Fruit fly (Drosophila melanogaster) whole organism, wandering third instar larva: Measurements from ENCODE around the gene CG3566.
A peak's percentile ranks its signal among the peaks of the same experiment; 100 is the strongest.

Experiments
- Abd-B ChIP-seq: fragments of >200 bp; optimal IDR thresholded peaks from 2 replicates; lab custom pipeline; 2017; ENCODE audit warnings: missing biosample characterization, missing genetic modification characterization
- CG32264 ChIP-seq: fragments of 200-800 bp; sonication (Bioruptor generic); optimal IDR thresholded peaks from 2 replicates; lab custom pipeline; 2016; ENCODE audit warnings: missing biosample characterization, missing genetic modification characterization
- CrebA ChIP-seq: fragments of 200-800 bp; sonication (Bioruptor generic); optimal IDR thresholded peaks from 2 replicates; lab custom pipeline; 2016; ENCODE audit warnings: missing biosample characterization, mild to moderate bottlenecking, missing genetic modification characterization, borderline replicate concordance
- Dif ChIP-seq: fragments of 200-275, 200-300 bp; sonication (Bioruptor generic); optimal IDR thresholded peaks from 2 replicates; lab custom pipeline; 2018; ENCODE audit warnings: missing biosample characterization, missing genetic modification characterization; ENCODE audit not compliant: partially characterized antibody
- HLH106 ChIP-seq: fragments of 200-800 bp; optimal IDR thresholded peaks from 3 replicates; lab custom pipeline; 2019; ENCODE audit warnings: missing biosample characterization, mild to moderate bottlenecking, missing genetic modification characterization, moderate library complexity
- Hnf4 ChIP-seq: fragments of 200-800 bp; sonication (Bioruptor generic); optimal IDR thresholded peaks from 2 replicates; lab custom pipeline; 2016; ENCODE audit warnings: missing biosample characterization, mild to moderate bottlenecking, missing genetic modification characterization
- Hr78 ChIP-seq: fragments of >200 bp; optimal IDR thresholded peaks from 2 replicates; lab custom pipeline; 2017; ENCODE audit warnings: missing biosample characterization, missing genetic modification characterization
- Hr83 ChIP-seq: fragments of 200-300 bp; sonication (Bioruptor generic); optimal IDR thresholded peaks from 2 replicates; lab custom pipeline; 2016; ENCODE audit warnings: missing biosample characterization, mild to moderate bottlenecking, missing genetic modification characterization, moderate library complexity; ENCODE audit not compliant: poor library complexity, severe bottlenecking
- Jra ChIP-seq: sonication (Bioruptor generic); optimal IDR thresholded peaks from 2 replicates; lab custom pipeline; 2016; ENCODE audit warnings: missing biosample characterization, missing genetic modification characterization
- Mio ChIP-seq: sonication (Bioruptor generic); optimal IDR thresholded peaks from 2 replicates; lab custom pipeline; 2016; ENCODE audit warnings: missing biosample characterization, missing genetic modification characterization
- N ChIP-seq: fragments of >200 bp; optimal IDR thresholded peaks from 2 replicates; lab custom pipeline; 2018; ENCODE audit warnings: missing biosample characterization, missing external identifiers, missing genetic modification characterization
- OdsH ChIP-seq: fragments of 200-800 bp; sonication (Bioruptor generic); optimal IDR thresholded peaks from 2 replicates; lab custom pipeline; 2016; ENCODE audit warnings: missing biosample characterization, mild to moderate bottlenecking, missing genetic modification characterization
- Rel ChIP-seq, 2 experiments: fragments of 200-800 bp; sonication (Bioruptor generic) in 1 of 2; optimal IDR thresholded peaks; 2 replicates in 1 of 2; 3 replicates in 1 of 2; lab custom pipeline; 2016 to 2019; ENCODE audit warnings: mild to moderate bottlenecking in 2 of 2, missing biosample characterization in 2 of 2, missing genetic modification characterization in 2 of 2, moderate library complexity in 1 of 2
- Vsx2 ChIP-seq: fragments of 200-300, 225-300 bp; sonication (Bioruptor generic); optimal IDR thresholded peaks from 2 replicates; lab custom pipeline; 2018; ENCODE audit warnings: missing biosample characterization, missing genetic modification characterization; ENCODE audit not compliant: partially characterized antibody
- br ChIP-seq: fragments of 200-800 bp; sonication (Bioruptor generic); optimal IDR thresholded peaks from 2 replicates; lab custom pipeline; 2016; ENCODE audit warnings: missing biosample characterization, missing genetic modification characterization
- brk ChIP-seq: fragments of 200-800 bp; sonication (Bioruptor generic); optimal IDR thresholded peaks from 2 replicates; lab custom pipeline; 2016; ENCODE audit warnings: missing biosample characterization, mild to moderate bottlenecking, missing genetic modification characterization
- dl ChIP-seq, 2 experiments: fragments of 175-275, 200-275 bp in 1 of 2; fragments of 200-275 bp in 1 of 2; sonication (Bioruptor generic); optimal IDR thresholded peaks; lab custom pipeline; 2018; ENCODE audit warnings: mild to moderate bottlenecking in 2 of 2, missing biosample characterization in 2 of 2, missing genetic modification characterization in 2 of 2, moderate library complexity in 2 of 2; ENCODE audit not compliant: partially characterized antibody in 2 of 2, insufficient read depth in 1 of 2
- dmrt93B ChIP-seq: fragments of 200-800 bp; sonication (Bioruptor generic); optimal IDR thresholded peaks from 2 replicates; lab custom pipeline; 2018; ENCODE audit warnings: missing biosample characterization, mild to moderate bottlenecking, missing genetic modification characterization
- dsf ChIP-seq: sonication (Bioruptor generic); optimal IDR thresholded peaks from 2 replicates; lab custom pipeline; 2016; ENCODE audit warnings: missing biosample characterization, missing genetic modification characterization, borderline replicate concordance
- foxo ChIP-seq, 2 experiments: fragments of 200-800 bp; sonication (Bioruptor generic); optimal IDR thresholded peaks; 2 replicates in 1 of 2; 3 replicates in 1 of 2; lab custom pipeline; 2016 to 2017; ENCODE audit warnings: missing biosample characterization in 2 of 2, missing genetic modification characterization in 2 of 2
- fru ChIP-seq: fragments of 200-800 bp; sonication (Bioruptor generic); optimal IDR thresholded peaks from 3 replicates; lab custom pipeline; 2016; ENCODE audit warnings: missing biosample characterization, mild to moderate bottlenecking, missing genetic modification characterization
- h ChIP-seq: fragments of 200-800 bp; sonication (Bioruptor generic); optimal IDR thresholded peaks from 3 replicates; lab custom pipeline; 2016; ENCODE audit warnings: missing biosample characterization, mild to moderate bottlenecking, missing genetic modification characterization
- lola ChIP-seq: fragments of >200 bp; optimal IDR thresholded peaks from 2 replicates; lab custom pipeline; 2017; ENCODE audit warnings: missing biosample characterization, missing genetic modification characterization
- pan ChIP-seq: fragments of >200 bp; optimal IDR thresholded peaks from 2 replicates; lab custom pipeline; 2017
- psq ChIP-seq: fragments of 200-800 bp; sonication (Bioruptor generic); optimal IDR thresholded peaks from 3 replicates; lab custom pipeline; 2017; ENCODE audit warnings: missing biosample characterization, mild to moderate bottlenecking, missing genetic modification characterization, moderate library complexity
- rgr ChIP-seq: fragments of 200-800 bp; sonication (Bioruptor generic); optimal IDR thresholded peaks from 3 replicates; lab custom pipeline; 2016; ENCODE audit warnings: missing biosample characterization, mild to moderate bottlenecking, missing genetic modification characterization
- sage ChIP-seq: fragments of 200-800 bp; sonication (Bioruptor generic); optimal IDR thresholded peaks from 2 replicates; lab custom pipeline; 2016; ENCODE audit warnings: missing biosample characterization, mild to moderate bottlenecking, missing genetic modification characterization
- sv ChIP-seq: fragments of 200-800 bp; sonication (Bioruptor generic); optimal IDR thresholded peaks from 3 replicates; lab custom pipeline; 2016; ENCODE audit warnings: missing biosample characterization, missing genetic modification characterization
- tai ChIP-seq: sonication (Bioruptor generic); optimal IDR thresholded peaks from 2 replicates; lab custom pipeline; 2016; ENCODE audit warnings: missing biosample characterization, missing genetic modification characterization
- usp ChIP-seq: fragments of >200 bp; optimal IDR thresholded peaks from 2 replicates; lab custom pipeline; 2017; ENCODE audit warnings: missing biosample characterization, missing genetic modification characterization
- woc ChIP-seq: sonication (Bioruptor generic); optimal IDR thresholded peaks from 2 replicates; lab custom pipeline; 2016; ENCODE audit warnings: missing biosample characterization, mild to moderate bottlenecking, missing genetic modification characterization

The CG3566 gene

DNA sequence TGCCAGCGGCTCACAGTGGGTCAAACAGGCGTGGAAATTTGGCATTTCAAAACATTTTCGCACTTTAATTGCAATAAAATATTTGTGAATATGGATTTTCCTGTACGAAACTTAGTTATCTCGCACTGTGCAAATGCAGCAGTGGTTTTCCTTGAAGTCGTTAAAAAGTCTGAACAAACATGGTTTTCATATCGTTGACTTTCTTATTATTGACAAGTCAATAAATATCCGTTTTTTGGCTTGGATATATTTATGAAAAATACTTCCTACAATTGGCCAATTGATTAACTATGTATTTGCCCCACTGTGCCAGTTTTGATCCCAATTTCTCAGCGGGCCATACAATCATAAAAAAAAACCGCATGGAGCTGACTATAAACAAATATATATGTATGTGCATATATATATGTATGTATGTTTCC is 11.1 kb downstream of the CG3566 start (continued):
- TF ChIP-seq Hr78 (GFP tag; lab: Kevin White, UChicago) (no peak), woc (peak; percentile 80), CrebA (no peak), Jra (peak; percentile 65), Rel (GFP tag; optimal IDR thresholded peaks at IDR 0.05; lab: Kevin White, UChicago) (peak; percentile 71), Rel (tag; optimal IDR thresholded peaks at IDR 0.05; lab: Kevin White, UChicago) (no peak), pan (lab: Kevin White, UChicago) (no peak), Abd-B (GFP tag; lab: Kevin White, UChicago) (no peak), sv (GFP tag; lab: Kevin White, UChicago) (peak; percentile 94), fru (GFP tag; lab: Kevin White, UChicago) (peak; percentile 92)
- TF ChIP-seq, all 38 proteins: peak for 21

DNA sequence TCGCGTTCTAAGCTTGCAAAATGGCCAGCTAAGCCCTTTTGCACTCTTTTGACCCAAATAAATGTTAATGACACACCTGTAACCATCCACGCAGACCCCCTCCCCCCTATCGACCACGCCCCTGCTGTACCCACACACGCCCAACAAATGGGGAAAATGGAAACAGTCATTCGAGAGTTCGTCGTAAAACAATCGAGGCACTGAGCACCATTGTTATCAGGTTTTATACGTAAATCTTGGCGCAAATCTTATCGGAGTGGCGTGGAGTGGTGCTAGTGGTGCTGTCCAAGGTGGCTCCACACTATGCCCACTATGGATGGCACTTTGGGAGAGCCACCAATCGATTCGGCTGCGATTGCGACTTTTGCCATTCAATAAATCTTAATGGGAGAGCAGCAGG is 12.1 kb downstream of the CG3566 start:
- TF ChIP-seq usp (GFP tag; lab: Kevin White, UChicago) (no peak), dmrt93B (GFP tag; lab: Kevin White, UChicago) (no peak), woc (no peak), foxo (GFP tag; optimal IDR thresholded peaks at IDR 0.05; lab: Kevin White, UChicago) (no peak), dsf (GFP tag; lab: Kevin White, UChicago) (no peak), lola (no peak), sage (GFP tag; lab: Kevin White, UChicago) (no peak), tai (GFP tag; lab: Kevin White, UChicago) (no peak), OdsH (GFP tag; lab: Kevin White, UChicago) (no peak), br (GFP tag; lab: Kevin White, UChicago) (no peak), Hnf4 (GFP tag; lab: Kevin White, UChicago) (no peak), pan (lab: Kevin White, UChicago) (no peak), psq (GFP tag; lab: Kevin White, UChicago) (no peak), sv (GFP tag; lab: Kevin White, UChicago) (no peak), Vsx2 (no peak), Mio (no peak), N (no peak), brk (no peak), CrebA (no peak)
- TF ChIP-seq, all 38 proteins: peak for 0

DNA sequence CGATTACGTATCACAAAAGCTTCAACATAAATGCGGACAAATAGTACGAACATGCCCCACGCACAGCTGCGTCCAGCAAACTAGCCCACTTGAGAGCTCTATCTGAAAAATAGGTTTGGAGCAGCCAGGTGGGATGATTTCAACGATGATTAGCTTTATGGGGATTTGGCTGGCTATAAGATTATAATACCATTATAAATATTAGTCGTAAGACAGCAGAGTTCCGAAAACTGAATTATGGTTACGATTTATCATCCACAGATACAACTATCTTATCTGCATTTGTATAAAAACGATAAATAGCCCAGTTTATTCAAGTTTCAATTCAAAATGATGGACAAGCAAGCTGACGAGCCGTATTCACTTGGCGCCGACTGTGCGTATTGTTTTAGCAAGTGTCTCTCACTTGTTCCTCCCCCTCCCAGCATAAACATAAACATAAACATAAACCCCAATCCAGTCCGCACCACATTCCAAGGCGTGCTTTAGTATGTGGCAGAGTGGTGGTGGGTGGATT is 12.9 kb downstream of the CG3566 start:
- TF ChIP-seq sv (GFP tag; lab: Kevin White, UChicago) (peak; percentile 36), Hr78 (GFP tag; lab: Kevin White, UChicago) (no peak)

dm6 chrX:6260900-6261299 is 15.6 kb downstream of the CG3566 start, which contains the start of gene Josd:
Josd (plus strand) TSS chrX:6261169.
- TF ChIP-seq Vsx2 (no peak), Hnf4 (GFP tag; lab: Kevin White, UChicago) (peak; percentile 10), lola (no peak), Hr78 (GFP tag; lab: Kevin White, UChicago) (no peak), foxo (GFP tag; optimal IDR thresholded peaks at IDR 0.05; lab: Kevin White, UChicago) (peak in 1 of 2 experiments; percentile 11), sv (GFP tag; lab: Kevin White, UChicago) (no peak), HLH106 (tag; lab: Kevin White, UChicago) (no peak), h (peak; percentile 17), Dif (GFP tag; lab: Kevin White, UChicago) (no peak), rgr (GFP tag; lab: Kevin White, UChicago) (peak; percentile 11), OdsH (GFP tag; lab: Kevin White, UChicago) (no peak), Rel (GFP tag; optimal IDR thresholded peaks at IDR 0.05; lab: Kevin White, UChicago) (no peak), Rel (tag; optimal IDR thresholded peaks at IDR 0.05; lab: Kevin White, UChicago) (peak; percentile 67), CG32264 (GFP tag; lab: Kevin White, UChicago) (no peak), fru (GFP tag; lab: Kevin White, UChicago) (no peak), Hr83 (GFP tag; lab: Kevin White, UChicago) (peak; percentile 24), CrebA (no peak), psq (GFP tag; lab: Kevin White, UChicago) (no peak), dl (GFP tag; optimal IDR thresholded peaks at IDR 0.05; lab: Kevin White, UChicago; ENCODE audit: insufficient read depth in 1 of 2, partially characterized antibody in 2 of 2) (no peak), dmrt93B (GFP tag; lab: Kevin White, UChicago) (no peak), dsf (GFP tag; lab: Kevin White, UChicago) (no peak), woc (peak; percentile 36)
- TF ChIP-seq, all 38 proteins: peak for 7
